Worm (Caenorhabditis elegans) whole organism, midembryonic: ENCODE measurements around the gene Y49A3A.3.

Experiments used
- flt-1 ChIP-seq: fragments of 200-800 bp; sonication (Bioruptor generic); IDR thresholded peaks from 2 replicates; pipeline ENCODE4 v1.3.6; 2022; ENCODE audit warnings: missing genetic modification characterization, missing compliant biosample characterization
- ref-1 ChIP-seq: fragments of 200-800 bp; sonication (Bioruptor generic); conservative IDR thresholded peaks from 2 replicates; pipeline ENCODE4 v1.3.6; 2022; ENCODE audit warnings: missing genetic modification reagents, missing genetic modification characterization, missing compliant biosample characterization
- tab-1 ChIP-seq: fragments of 200-800 bp; sonication (Bioruptor generic); IDR thresholded peaks from 2 replicates; pipeline ENCODE4 v1.3.6; 2022; ENCODE audit warnings: missing genetic modification characterization, missing compliant biosample characterization
- ztf-23 ChIP-seq: fragments of 200-800 bp; sonication (Bioruptor generic); IDR thresholded peaks from 2 replicates; pipeline ENCODE4 v1.3.6; 2022; ENCODE audit warnings: missing genetic modification reagents, missing genetic modification characterization, missing compliant biosample characterization

ce11 chrV:14350498-14350897 is 3.7 kb upstream of the Y49A3A.3 start:
- TF ChIP-seq tab-1 (GFP tag; lab: Robert Waterston, UW) = no peak
- TF ChIP-seq ztf-23 (GFP tag; lab: Robert Waterston, UW) = no peak
- TF ChIP-seq flt-1 = no peak
- no peak for TF ChIP-seq ref-1
